Fruit fly (Drosophila melanogaster): ENCODE measurements around the gene Irp-1A.
A peak's percentile ranks its signal among the peaks of the same experiment; 100 is the strongest.

The Irp-1A gene

DNA sequence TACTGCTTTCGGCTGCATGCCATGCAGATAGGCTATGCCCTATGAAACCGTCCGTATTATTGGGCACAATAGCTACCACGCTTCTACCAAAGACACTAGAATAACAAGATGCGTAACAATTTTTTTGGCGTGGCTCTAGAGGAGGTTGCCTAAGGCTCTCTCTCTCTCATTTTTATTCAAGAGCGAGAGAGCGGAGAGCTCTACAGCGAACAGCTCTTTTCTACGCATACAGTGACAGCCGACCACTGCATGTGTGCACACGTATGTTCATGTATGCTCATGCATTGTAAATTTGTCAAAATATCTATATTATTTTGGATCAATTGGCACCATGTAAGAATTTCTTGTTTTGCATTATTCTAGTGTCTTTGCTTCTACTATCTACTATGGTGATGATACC is 8.6 kb upstream of the Irp-1A start:
- TF ChIP-seq CG8301 (tag; optimal IDR thresholded peaks at IDR 0.05) (no peak), CG4496 (GFP tag; IDR thresholded peaks at IDR 0.05) (no peak), CG34367 (tag; optimal IDR thresholded peaks at IDR 0.05) (no peak), CG12605 (GFP tag; IDR thresholded peaks at IDR 0.05) (no peak), EcR (GFP tag; optimal IDR thresholded peaks at IDR 0.05) (no peak), CG15710 (tag; optimal IDR thresholded peaks at IDR 0.05) (no peak), D1 (tag; optimal IDR thresholded peaks at IDR 0.05) (no peak), fd96Ca (GFP tag; IDR thresholded peaks at IDR 0.05) (no peak), CG9948 (tag; optimal IDR thresholded peaks at IDR 0.05) (no peak), CG17806 (tag; optimal IDR thresholded peaks at IDR 0.05) (no peak), Snoo (tag; optimal IDR thresholded peaks at IDR 0.05) (no peak), CG10348 (GFP tag; IDR thresholded peaks at IDR 0.05) (no peak)

DNA sequence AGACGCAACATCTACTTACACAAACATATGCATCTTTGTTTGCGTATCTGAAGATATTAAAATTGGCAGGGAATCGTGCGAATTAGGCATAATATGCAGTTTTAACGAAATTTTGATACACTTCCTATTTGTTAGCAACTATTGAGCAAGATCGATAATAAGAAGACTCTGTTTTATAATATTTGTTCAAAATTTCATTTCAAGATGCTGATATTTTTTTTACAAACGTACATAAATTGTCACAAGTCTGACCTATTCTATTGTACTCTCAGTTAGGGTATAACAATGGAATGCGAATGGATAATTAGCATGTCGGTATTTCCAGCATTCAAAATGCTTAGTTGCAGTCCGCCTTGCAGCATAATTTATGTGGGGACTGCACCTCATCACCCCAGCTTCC is 3.5 kb upstream of the Irp-1A start:
- TF ChIP-seq Pif1B (GFP tag; optimal IDR thresholded peaks at IDR 0.05), result no peak
- no peak for TF ChIP-seq CG14655 (GFP tag; optimal IDR thresholded peaks at IDR 0.05)
- peak; percentile 55; the same call in 1 of the 2 replicates for TF ChIP-seq CG12605 (GFP tag; IDR thresholded peaks at IDR 0.05)
- no peak for TF ChIP-seq Pif1A (GFP tag; optimal IDR thresholded peaks at IDR 0.05)
- peak; percentile 27 for TF ChIP-seq CG17806 (tag; optimal IDR thresholded peaks at IDR 0.05)
- TF ChIP-seq CG10348 (GFP tag; IDR thresholded peaks at IDR 0.05), result no peak
- TF ChIP-seq CG34367 (tag; optimal IDR thresholded peaks at IDR 0.05), result peak; percentile 31
- TF ChIP-seq CG15710 (tag; optimal IDR thresholded peaks at IDR 0.05), result no peak
- TF ChIP-seq D1 (tag; optimal IDR thresholded peaks at IDR 0.05), result no peak
- no peak for TF ChIP-seq CG13204 (GFP tag; optimal IDR thresholded peaks at IDR 0.05)
- TF ChIP-seq Snoo (tag; optimal IDR thresholded peaks at IDR 0.05), result no peak
- TF ChIP-seq Ets98B (GFP tag; IDR thresholded peaks at IDR 0.05), result peak; percentile 70
- peak; percentile 80 for TF ChIP-seq CG4496 (GFP tag; IDR thresholded peaks at IDR 0.05)
- TF ChIP-seq fd96Ca (GFP tag; IDR thresholded peaks at IDR 0.05), result no peak
- peak; percentile 53 for TF ChIP-seq CG9948 (tag; optimal IDR thresholded peaks at IDR 0.05)
- TF ChIP-seq rn (GFP tag; IDR thresholded peaks at IDR 0.05), result 0 out of 2 replicates have a peak, but pooled peaks have one; percentile 6
- TF ChIP-seq CG8159 (tag; optimal IDR thresholded peaks at IDR 0.05), result no peak
- TF ChIP-seq CG32121 (GFP tag; IDR thresholded peaks at IDR 0.05), result peak; percentile 51; the same call in 1 of the 2 replicates
- no peak for TF ChIP-seq EcR (GFP tag; optimal IDR thresholded peaks at IDR 0.05)
- peak; percentile 64 for TF ChIP-seq CG8301 (tag; optimal IDR thresholded peaks at IDR 0.05)
- no peak for TF ChIP-seq gl (tag; optimal IDR thresholded peaks at IDR 0.05)

dm6 chr3R:22727456-22727833 is 3.1 kb upstream of the Irp-1A start:
- TF ChIP-seq Pif1A (GFP tag; optimal IDR thresholded peaks at IDR 0.05) (no peak), CG4496 (GFP tag; IDR thresholded peaks at IDR 0.05) (no peak), EcR (GFP tag; optimal IDR thresholded peaks at IDR 0.05) (no peak), CG15710 (tag; optimal IDR thresholded peaks at IDR 0.05) (no peak), CG13204 (GFP tag; optimal IDR thresholded peaks at IDR 0.05) (no peak), CG9948 (tag; optimal IDR thresholded peaks at IDR 0.05) (no peak), CG8159 (tag; optimal IDR thresholded peaks at IDR 0.05) (no peak), Snoo (tag; optimal IDR thresholded peaks at IDR 0.05) (no peak), Ets98B (GFP tag; IDR thresholded peaks at IDR 0.05) (no peak), CG32121 (GFP tag; IDR thresholded peaks at IDR 0.05) (no peak), CG8301 (tag; optimal IDR thresholded peaks at IDR 0.05) (no peak), CG14655 (GFP tag; optimal IDR thresholded peaks at IDR 0.05) (no peak), CG10348 (GFP tag; IDR thresholded peaks at IDR 0.05) (no peak), gl (tag; optimal IDR thresholded peaks at IDR 0.05) (no peak), Pif1B (GFP tag; optimal IDR thresholded peaks at IDR 0.05) (no peak), CG17806 (tag; optimal IDR thresholded peaks at IDR 0.05) (no peak), CG34367 (tag; optimal IDR thresholded peaks at IDR 0.05) (no peak), fd96Ca (GFP tag; IDR thresholded peaks at IDR 0.05) (no peak), CG12605 (GFP tag; IDR thresholded peaks at IDR 0.05) (no peak)

DNA sequence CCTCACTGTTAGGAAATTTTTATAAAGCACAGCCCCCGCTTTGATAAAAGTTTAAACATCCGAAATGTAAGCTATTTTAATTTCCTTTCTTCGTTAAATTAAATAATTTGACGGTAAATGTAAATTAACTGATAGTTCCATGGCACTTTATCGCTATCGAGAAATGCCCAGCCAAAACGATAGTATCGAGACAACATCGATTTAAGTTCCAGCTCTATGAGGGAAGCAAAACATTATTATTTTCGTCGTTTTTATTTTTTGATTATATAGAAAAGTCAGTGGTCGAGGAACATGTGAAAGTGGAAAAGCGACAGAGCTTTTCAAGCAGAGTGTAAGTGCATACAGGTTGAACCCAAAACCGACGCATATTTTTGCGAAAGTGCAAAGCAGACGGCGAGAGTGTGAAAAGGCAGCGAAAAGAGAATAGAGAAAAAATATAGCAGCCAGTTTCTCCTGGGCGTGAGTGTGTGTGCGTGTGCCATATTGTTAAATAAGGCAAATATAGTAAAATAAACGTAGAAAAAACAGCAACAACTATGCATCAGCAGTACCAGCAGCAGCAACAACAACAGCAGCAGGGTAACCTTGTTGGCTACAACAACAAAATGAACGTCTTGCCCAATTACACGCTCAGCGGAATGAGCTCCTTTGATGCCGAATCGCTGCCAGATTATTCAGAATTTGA is 2.5 kb upstream of the Irp-1A start, which contains the start of gene CG45049:
Gene CG45049, plus strand, starts transcription at position 197 of the 685 bp plus-strand sequence.
- TF ChIP-seq CG9948 (tag; optimal IDR thresholded peaks at IDR 0.05) (no peak), CG4496 (GFP tag; IDR thresholded peaks at IDR 0.05) (no peak), Snoo (tag; optimal IDR thresholded peaks at IDR 0.05) (no peak), CG14655 (GFP tag; optimal IDR thresholded peaks at IDR 0.05) (no peak), EcR (GFP tag; optimal IDR thresholded peaks at IDR 0.05) (no peak), CG34367 (tag; optimal IDR thresholded peaks at IDR 0.05) (no peak), CG12605 (GFP tag; IDR thresholded peaks at IDR 0.05) (no peak), Ets98B (GFP tag; IDR thresholded peaks at IDR 0.05) (no peak), CG15710 (tag; optimal IDR thresholded peaks at IDR 0.05) (no peak), gl (tag; optimal IDR thresholded peaks at IDR 0.05) (no peak), CG10348 (GFP tag; IDR thresholded peaks at IDR 0.05) (no peak), CG13204 (GFP tag; optimal IDR thresholded peaks at IDR 0.05) (no peak), CG17806 (tag; optimal IDR thresholded peaks at IDR 0.05) (no peak), Pif1A (GFP tag; optimal IDR thresholded peaks at IDR 0.05) (no peak), CG32121 (GFP tag; IDR thresholded peaks at IDR 0.05) (no peak), Pif1B (GFP tag; optimal IDR thresholded peaks at IDR 0.05) (no peak), CG8301 (tag; optimal IDR thresholded peaks at IDR 0.05) (no peak)

- TF ChIP-seq CG8159 (tag; optimal IDR thresholded peaks at IDR 0.05), result peak; percentile 25
- 0 out of 3 replicates have a peak, but pooled peaks have one; percentile 29 for TF ChIP-seq CG4496 (GFP tag; IDR thresholded peaks at IDR 0.05)
- peak; percentile 2 for TF ChIP-seq CG15710 (tag; optimal IDR thresholded peaks at IDR 0.05)
- TF ChIP-seq CG12605 (GFP tag; IDR thresholded peaks at IDR 0.05), result no peak
- peak; percentile 1 for TF ChIP-seq Snoo (tag; optimal IDR thresholded peaks at IDR 0.05)
- peak; percentile 41 for TF ChIP-seq CG14655 (GFP tag; optimal IDR thresholded peaks at IDR 0.05)
These were observed 1.8 kb upstream of the Irp-1A start, which contains the start of gene RNF220 for dm6 chr3R:22726031-22726770. Gene RNF220, minus strand, starts transcription at chr3R:22726414.

Data from whole organism, pupa.